Fruit fly (Drosophila melanogaster) whole organism: ENCODE data around the gene BBS8.

Experiments used
- CG8478 ChIP-seq: fragments of >200 bp; optimal IDR thresholded peaks from 2 replicates; lab custom pipeline; 2018; ENCODE audit warnings: inconsistent platforms
- Dll ChIP-seq: fragments of >200 bp; optimal IDR thresholded peaks from 2 replicates; lab custom pipeline; 2017
- pan ChIP-seq: fragments of >200 bp; optimal IDR thresholded peaks from 2 replicates; lab custom pipeline; 2017
- psq ChIP-seq: fragments of >200 bp; optimal IDR thresholded peaks from 2 replicates; lab custom pipeline; 2017
- usp ChIP-seq: fragments of >200 bp; optimal IDR thresholded peaks from 2 replicates; lab custom pipeline; 2017; ENCODE audit warnings: missing biosample characterization, missing genetic modification characterization, mixed read lengths

dm6 chr2L:434439-434838 lies 11.8 kb downstream of the BBS8 start:
- no peak for TF ChIP-seq psq
- TF ChIP-seq usp (GFP tag; lab: Kevin White, UChicago) = no peak
- no peak for TF ChIP-seq CG8478 (lab: Kevin White, UChicago)
- no peak for TF ChIP-seq pan (lab: Kevin White, UChicago)
- TF ChIP-seq Dll (lab: Kevin White, UChicago) = no peak
